Worm (Caenorhabditis elegans) whole organism, late embryonic: ENCODE results near the gene nhr-190.

Experiments used
- K02D7.2 ChIP-seq: sonication (generic microtip); optimal IDR thresholded peaks from 2 replicates; lab custom pipeline; 2017; ENCODE audit warnings: mild to moderate bottlenecking, missing genetic modification characterization, missing compliant biosample characterization
- K09A11.1 ChIP-seq: sonication (generic microtip); optimal IDR thresholded peaks from 2 replicates; lab custom pipeline; 2017; ENCODE audit warnings: antibody characterized with exemption, mild to moderate bottlenecking, missing genetic modification characterization, missing compliant biosample characterization; ENCODE audit not compliant: insufficient read depth
- Y22D7AL.16 ChIP-seq: sonication (generic microtip); optimal IDR thresholded peaks from 2 replicates; lab custom pipeline; 2016; ENCODE audit warnings: missing genetic modification characterization, missing compliant biosample characterization
- ama-1 ChIP-seq: fragments of 150-350 bp; optimal IDR thresholded peaks from 2 replicates; lab custom pipeline; 2014
- ceh-18 ChIP-seq: sonication (generic microtip); optimal IDR thresholded peaks from 2 replicates; lab custom pipeline; 2016; ENCODE audit warnings: missing genetic modification characterization, missing compliant biosample characterization
- ceh-19 ChIP-seq: fragments of 200-800 bp; sonication (Bioruptor generic); optimal IDR thresholded peaks from 2 replicates; lab custom pipeline; 2018; ENCODE audit warnings: mild to moderate bottlenecking, missing genetic modification characterization, missing compliant biosample characterization
- ceh-22 ChIP-seq: sonication (generic microtip); optimal IDR thresholded peaks from 2 replicates; lab custom pipeline; 2017; ENCODE audit warnings: missing biosample characterization, missing genetic modification characterization
- ceh-6 ChIP-seq: fragments of 200-800 bp; sonication (Bioruptor generic); optimal IDR thresholded peaks from 2 replicates; lab custom pipeline; 2018; ENCODE audit warnings: mild to moderate bottlenecking, missing genetic modification characterization, missing compliant biosample characterization
- che-1 ChIP-seq: sonication (generic microtip); optimal IDR thresholded peaks from 2 replicates; lab custom pipeline; 2016; ENCODE audit warnings: mild to moderate bottlenecking, missing genetic modification characterization, missing compliant biosample characterization
- dmd-4 ChIP-seq: sonication (generic microtip); optimal IDR thresholded peaks from 2 replicates; lab custom pipeline; 2016; ENCODE audit warnings: borderline replicate concordance, missing genetic modification characterization, missing compliant biosample characterization
- elt-2 ChIP-seq: sonication (generic microtip); optimal IDR thresholded peaks from 2 replicates; lab custom pipeline; 2016; ENCODE audit warnings: missing genetic modification reagents, missing genetic modification characterization, missing compliant biosample characterization
- elt-4 ChIP-seq: sonication (generic microtip); optimal IDR thresholded peaks from 2 replicates; lab custom pipeline; 2016; ENCODE audit warnings: missing genetic modification characterization, missing compliant biosample characterization
- eyg-1 ChIP-seq: sonication (generic microtip); optimal IDR thresholded peaks from 2 replicates; lab custom pipeline; 2016; ENCODE audit warnings: missing genotype, missing genetic modification characterization, missing compliant biosample characterization
- fax-1 ChIP-seq: sonication (generic microtip); optimal IDR thresholded peaks from 2 replicates; lab custom pipeline; 2016; ENCODE audit warnings: missing genotype, missing genetic modification characterization, missing compliant biosample characterization
- fkh-6 ChIP-seq: sonication (generic microtip); optimal IDR thresholded peaks from 2 replicates; lab custom pipeline; 2016; ENCODE audit warnings: missing genetic modification characterization, missing compliant biosample characterization
- gmeb-2 ChIP-seq: sonication (generic microtip); optimal IDR thresholded peaks from 2 replicates; lab custom pipeline; 2016; ENCODE audit warnings: missing genetic modification characterization, inconsistent platforms, missing compliant biosample characterization
- hlh-13 ChIP-seq: fragments of 200-800 bp; sonication (Bioruptor generic); optimal IDR thresholded peaks from 2 replicates; lab custom pipeline; 2018; ENCODE audit warnings: mild to moderate bottlenecking, missing genetic modification characterization, missing compliant biosample characterization
- hlh-30 ChIP-seq: sonication (generic microtip); optimal IDR thresholded peaks from 2 replicates; lab custom pipeline; 2017; ENCODE audit warnings: antibody characterized with exemption, missing genetic modification characterization, missing compliant biosample characterization; ENCODE audit not compliant: insufficient read depth
- hlh-8 ChIP-seq: sonication (generic microtip); optimal IDR thresholded peaks from 2 replicates; lab custom pipeline; 2016; ENCODE audit warnings: missing genotype, missing genetic modification characterization, missing compliant biosample characterization
- lim-6 ChIP-seq: sonication (generic microtip); optimal IDR thresholded peaks from 2 replicates; lab custom pipeline; 2016; ENCODE audit warnings: missing genetic modification characterization, missing compliant biosample characterization
- mec-3 ChIP-seq: sonication (generic microtip); optimal IDR thresholded peaks from 2 replicates; lab custom pipeline; 2016; ENCODE audit warnings: borderline replicate concordance, missing genetic modification characterization, missing compliant biosample characterization
- nfya-1 ChIP-seq: sonication (generic microtip); optimal IDR thresholded peaks from 2 replicates; lab custom pipeline; 2017; ENCODE audit warnings: missing genetic modification characterization, mild to moderate bottlenecking, missing compliant biosample characterization, antibody characterized with exemption, moderate library complexity
- nhr-232 ChIP-seq: sonication (generic microtip); optimal IDR thresholded peaks from 2 replicates; lab custom pipeline; 2016; ENCODE audit warnings: missing genetic modification characterization, missing compliant biosample characterization
- npax-4 ChIP-seq: sonication (generic microtip); optimal IDR thresholded peaks from 2 replicates; lab custom pipeline; 2016; ENCODE audit warnings: missing genetic modification characterization, missing compliant biosample characterization
- pag-3 ChIP-seq: sonication (generic microtip); optimal IDR thresholded peaks from 2 replicates; lab custom pipeline; 2016; ENCODE audit warnings: missing compliant biosample characterization, missing genetic modification characterization, borderline replicate concordance
- pat-9 ChIP-seq: fragments of 200-800 bp; sonication (Bioruptor generic); optimal IDR thresholded peaks from 2 replicates; lab custom pipeline; 2018; ENCODE audit warnings: mild to moderate bottlenecking, missing genetic modification characterization, moderate library complexity, missing compliant biosample characterization
- pax-1 ChIP-seq: fragments of 150-350 bp; optimal IDR thresholded peaks from 2 replicates; lab custom pipeline; 2014; ENCODE audit warnings: missing biosample characterization, missing genetic modification characterization
- pha-2 ChIP-seq: sonication (generic microtip); optimal IDR thresholded peaks from 2 replicates; lab custom pipeline; 2017; ENCODE audit warnings: mild to moderate bottlenecking, missing genetic modification characterization, missing compliant biosample characterization
- pha-4 ChIP-seq: fragments of 150-350 bp; optimal IDR thresholded peaks from 2 replicates; lab custom pipeline; 2018; ENCODE audit warnings: missing biosample characterization, missing genetic modification reagents, missing genetic modification characterization
- pros-1 ChIP-seq: fragments of 150-350 bp; optimal IDR thresholded peaks from 2 replicates; lab custom pipeline; 2014; ENCODE audit warnings: missing biosample characterization, missing genetic modification reagents, missing genetic modification characterization
- ref-2 ChIP-seq: sonication (generic microtip); optimal IDR thresholded peaks from 2 replicates; lab custom pipeline; 2016; ENCODE audit warnings: missing genetic modification characterization, missing compliant biosample characterization
- sox-2 ChIP-seq: fragments of 200-800 bp; sonication (Bioruptor generic); IDR thresholded peaks from 2 replicates; pipeline ENCODE4 v1.3.6; 2022; ENCODE audit warnings: missing genetic modification reagents, missing genetic modification characterization, missing compliant biosample characterization
- syd-9 ChIP-seq: sonication (generic microtip); optimal IDR thresholded peaks from 2 replicates; lab custom pipeline; 2016; ENCODE audit warnings: mild to moderate bottlenecking, missing genetic modification characterization, moderate library complexity, missing compliant biosample characterization
- tbx-2 ChIP-seq: sonication (generic microtip); optimal IDR thresholded peaks from 2 replicates; lab custom pipeline; 2016; ENCODE audit warnings: missing genetic modification characterization, missing compliant biosample characterization
- tbx-7 ChIP-seq: sonication (generic microtip); optimal IDR thresholded peaks from 2 replicates; lab custom pipeline; 2016; ENCODE audit warnings: missing genotype, missing genetic modification characterization, missing compliant biosample characterization
- unc-3 ChIP-seq, 2 experiments: fragments of 200-800 bp in 1 of 2; sonication (Bioruptor generic) in 1 of 2; sonication (generic microtip) in 1 of 2; conservative IDR thresholded peaks in 1 of 2; optimal IDR thresholded peaks in 1 of 2; 2 replicates each; pipeline versions ENCODE4 v1.3.6 to Lab custom; 2016 to 2022; ENCODE audit warnings: missing compliant biosample characterization in 2 of 2, missing genetic modification characterization in 2 of 2, missing genetic modification reagents in 1 of 2
- unc-55 ChIP-seq: sonication (generic microtip); optimal IDR thresholded peaks from 2 replicates; lab custom pipeline; 2017; ENCODE audit warnings: missing biosample characterization, missing genetic modification reagents, missing genetic modification characterization
- ztf-16 ChIP-seq: sonication (generic microtip); optimal IDR thresholded peaks from 2 replicates; lab custom pipeline; 2017; ENCODE audit warnings: missing genetic modification characterization, missing compliant biosample characterization

Gene nhr-190

DNA sequence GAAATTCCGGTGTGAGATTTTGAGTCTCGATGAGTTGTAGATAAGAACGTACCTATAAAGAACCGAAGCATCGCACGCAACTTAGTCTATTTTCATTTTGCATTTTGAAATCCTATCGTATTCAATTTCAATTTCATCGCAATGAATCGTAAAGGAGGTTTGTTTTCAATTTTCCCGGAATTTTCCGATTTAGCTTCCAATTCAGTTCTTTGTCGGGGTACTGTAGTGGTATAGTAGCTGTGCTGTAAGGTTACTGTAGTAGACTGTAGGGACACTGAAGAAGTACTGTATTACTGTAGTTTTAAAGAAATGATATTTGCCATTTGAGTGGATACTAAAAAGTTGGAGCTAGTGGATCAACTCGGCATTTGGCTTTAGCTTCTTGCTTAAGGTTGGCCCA, 42.9 kb downstream of the nhr-190 start:
- TF ChIP-seq Y22D7AL.16 (tag; lab: Kevin White, UChicago) (no peak), ceh-18 (tag; lab: Kevin White, UChicago) (no peak), eyg-1 (tag; lab: Kevin White, UChicago) (no peak), K02D7.2 (no peak), gmeb-2 (tag; lab: Kevin White, UChicago) (no peak), lim-6 (tag; lab: Kevin White, UChicago) (no peak), dmd-4 (tag; lab: Kevin White, UChicago) (no peak)
- TF ChIP-seq, all 69 proteins: peak for 0

ce11 chrV:598626-599025, 44.1 kb downstream of the nhr-190 start:
- TF ChIP-seq ztf-16 (tag; lab: Kevin White, UChicago) (no peak), elt-4 (no peak), pag-3 (tag; lab: Kevin White, UChicago) (no peak), fkh-6 (tag; lab: Kevin White, UChicago) (no peak), K09A11.1 (tag; lab: Kevin White, UChicago) (no peak), syd-9 (tag; lab: Kevin White, UChicago) (no peak), pros-1 (tag; lab: Kevin White, UChicago) (no peak), unc-55 (GFP tag; lab: Kevin White, UChicago) (no peak), ceh-6 (no peak), unc-3 (GFP tag; conservative IDR thresholded peaks at IDR 0.05; lab: Robert Waterston, UW) (no peak), unc-3 (tag; optimal IDR thresholded peaks at IDR 0.05; lab: Kevin White, UChicago) (no peak)
- TF ChIP-seq, all 69 proteins: peak for 0

ce11 chrV:597823-598222, 44.9 kb downstream of the nhr-190 start:
- no peak for TF ChIP-seq pat-9 (tag; lab: Kevin White, UChicago)
- TF ChIP-seq tbx-2 (tag; lab: Kevin White, UChicago) = no peak
- TF ChIP-seq eyg-1 (tag; lab: Kevin White, UChicago) = no peak
- TF ChIP-seq pha-2 (tag; lab: Kevin White, UChicago) = no peak
- no peak for TF ChIP-seq ref-2 (tag; lab: Kevin White, UChicago)
- TF ChIP-seq che-1 (tag; lab: Kevin White, UChicago) = no peak
- TF ChIP-seq ceh-19 = no peak
- TF ChIP-seq Y22D7AL.16 (tag; lab: Kevin White, UChicago) = no peak
- no peak for TF ChIP-seq hlh-30 (tag; lab: Kevin White, UChicago)
- TF ChIP-seq tbx-7 (tag; lab: Kevin White, UChicago) = no peak
- no peak for TF ChIP-seq ama-1 (lab: Kevin White, UChicago)
- TF ChIP-seq npax-4 (tag; lab: Kevin White, UChicago) = no peak
- TF ChIP-seq K02D7.2 = no peak
- TF ChIP-seq fax-1 (tag; lab: Kevin White, UChicago) = no peak
- TF ChIP-seq, all 69 proteins: peak for 0

DNA sequence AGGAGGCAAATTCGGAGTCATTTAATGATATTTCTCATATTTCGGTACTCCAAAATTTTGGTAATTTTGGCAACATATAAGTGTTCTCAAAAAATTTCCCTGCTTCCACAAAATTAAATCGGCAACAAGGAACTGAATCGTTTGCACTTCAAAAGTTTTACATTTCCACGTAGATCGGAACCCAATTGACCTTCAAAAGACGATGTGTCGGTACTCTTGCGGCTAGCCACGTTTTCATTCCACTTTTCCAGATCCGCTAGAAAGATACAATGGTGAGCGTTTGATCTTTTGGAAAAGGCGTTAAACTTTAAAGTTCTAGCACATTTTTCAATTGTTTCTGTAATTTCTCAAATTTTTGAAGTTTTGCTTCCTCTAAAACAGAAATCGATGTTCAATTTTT, 45.8 kb downstream of the nhr-190 start:
- TF ChIP-seq Y22D7AL.16 (tag; lab: Kevin White, UChicago) (no peak), pax-1 (tag; lab: Kevin White, UChicago) (no peak), pha-2 (tag; lab: Kevin White, UChicago) (no peak), ceh-6 (no peak), ceh-22 (tag; lab: Kevin White, UChicago) (no peak), pag-3 (tag; lab: Kevin White, UChicago) (no peak), mec-3 (tag; lab: Kevin White, UChicago) (no peak), elt-2 (no peak), nfya-1 (tag; lab: Kevin White, UChicago) (no peak), npax-4 (tag; lab: Kevin White, UChicago) (no peak), tbx-7 (tag; lab: Kevin White, UChicago) (no peak), pha-4 (tag; lab: Kevin White, UChicago) (no peak), hlh-8 (tag; lab: Kevin White, UChicago) (no peak), K09A11.1 (tag; lab: Kevin White, UChicago) (no peak), nhr-232 (no peak), pros-1 (tag; lab: Kevin White, UChicago) (no peak), hlh-13 (no peak), fkh-6 (tag; lab: Kevin White, UChicago) (no peak), sox-2 (no peak)
